Worm (Caenorhabditis elegans) whole organism, midembryonic: ENCODE measurements around the gene C26F1.1.

Source experiments
- cog-1 ChIP-seq: sonication (generic microtip); optimal IDR thresholded peaks from 2 replicates; lab custom pipeline; 2016; ENCODE audit warnings: missing genetic modification characterization, missing compliant biosample characterization
- flt-1 ChIP-seq: fragments of 200-800 bp; sonication (Bioruptor generic); IDR thresholded peaks from 2 replicates; pipeline ENCODE4 v1.3.6; 2022; ENCODE audit warnings: missing genetic modification characterization, missing compliant biosample characterization
- klf-2 ChIP-seq: fragments of 200-800 bp; sonication (Bioruptor generic); conservative IDR thresholded peaks from 2 replicates; pipeline ENCODE4 v1.3.6; 2022; ENCODE audit warnings: missing genetic modification reagents, missing genetic modification characterization, missing compliant biosample characterization
- ref-1 ChIP-seq: fragments of 200-800 bp; sonication (Bioruptor generic); conservative IDR thresholded peaks from 2 replicates; pipeline ENCODE4 v1.3.6; 2022; ENCODE audit warnings: missing genetic modification reagents, missing genetic modification characterization, missing compliant biosample characterization
- ztf-23 ChIP-seq: fragments of 200-800 bp; sonication (Bioruptor generic); IDR thresholded peaks from 2 replicates; pipeline ENCODE4 v1.3.6; 2022; ENCODE audit warnings: missing genetic modification reagents, missing genetic modification characterization, missing compliant biosample characterization
- ztf-29 ChIP-seq: fragments of 200-800 bp; sonication (Bioruptor generic); IDR thresholded peaks from 2 replicates; pipeline ENCODE4 v1.3.6; 2022; ENCODE audit warnings: missing genetic modification reagents, missing genetic modification characterization, missing compliant biosample characterization

ce11 chrV:7804064-7804800 is 19.0 kb downstream of the C26F1.1 start, which contains the start of gene uvs-1:
- TF ChIP-seq ztf-29 (GFP tag; lab: Robert Waterston, UW): no peak
- TF ChIP-seq klf-2 (GFP tag; lab: Robert Waterston, UW): no peak
- no peak for TF ChIP-seq flt-1 (GFP tag; lab: Robert Waterston, UW)
- no peak for TF ChIP-seq cog-1 (tag; lab: Kevin White, UChicago)
- TF ChIP-seq ref-1 (GFP tag; lab: Robert Waterston, UW): no peak
- no peak for TF ChIP-seq ztf-23 (GFP tag; lab: Robert Waterston, UW)
